Fruit fly (Drosophila melanogaster) whole organism, adult: ENCODE measurements around the gene Jhbp1.

Experiments used
- CG11617 ChIP-seq: fragments of 200-800 bp; sonication (Bioruptor generic); optimal IDR thresholded peaks from 2 replicates; lab custom pipeline; 2017; ENCODE audit warnings: mild to moderate bottlenecking, missing biosample characterization, missing genetic modification reagents, missing genetic modification characterization
- CG12768 ChIP-seq: fragments of 200-800 bp; sonication (Bioruptor generic); optimal IDR thresholded peaks from 2 replicates; lab custom pipeline; 2017; ENCODE audit warnings: missing biosample characterization, missing genetic modification characterization, mild to moderate bottlenecking, moderate library complexity, missing genetic modification reagents
- CG14711 ChIP-seq: fragments of 200-800 bp; sonication (Bioruptor generic); optimal IDR thresholded peaks from 2 replicates; lab custom pipeline; 2018; ENCODE audit warnings: missing biosample characterization, mild to moderate bottlenecking, missing genetic modification characterization, moderate library complexity
- CG1620 ChIP-seq: fragments of 200-800 bp; sonication (Bioruptor generic); optimal IDR thresholded peaks from 2 replicates; lab custom pipeline; 2016; ENCODE audit warnings: missing biosample characterization, missing genetic modification characterization
- CG33017 ChIP-seq: fragments of 200-800 bp; sonication (Bioruptor generic); optimal IDR thresholded peaks from 2 replicates; lab custom pipeline; 2018; ENCODE audit warnings: missing biosample characterization, mild to moderate bottlenecking, missing genetic modification characterization, moderate library complexity
- CG5204 ChIP-seq: fragments of 200-800 bp; sonication (Bioruptor generic); optimal IDR thresholded peaks from 2 replicates; lab custom pipeline; 2016; ENCODE audit warnings: missing biosample characterization, missing genetic modification characterization
- CG7045 ChIP-seq: fragments of 200-800 bp; sonication (Bioruptor generic); optimal IDR thresholded peaks from 2 replicates; lab custom pipeline; 2017; ENCODE audit warnings: missing biosample characterization, mild to moderate bottlenecking, missing genetic modification characterization
- CG7101 ChIP-seq: fragments of 200-800 bp; sonication (Bioruptor generic); optimal IDR thresholded peaks from 2 replicates; lab custom pipeline; 2018; ENCODE audit warnings: missing biosample characterization, mild to moderate bottlenecking, missing genetic modification characterization, moderate library complexity
- Clk ChIP-seq: fragments of 200-800 bp; sonication (Bioruptor generic); optimal IDR thresholded peaks from 2 replicates; lab custom pipeline; 2017; ENCODE audit warnings: missing biosample characterization, missing genetic modification characterization
- Crg-1 ChIP-seq: fragments of 200-800 bp; sonication (Bioruptor generic); optimal IDR thresholded peaks from 2 replicates; lab custom pipeline; 2016; ENCODE audit warnings: missing biosample characterization, missing genetic modification characterization
- Hr96 ChIP-seq: fragments of 200-800 bp; sonication (Bioruptor generic); optimal IDR thresholded peaks from 2 replicates; lab custom pipeline; 2016; ENCODE audit warnings: missing biosample characterization, missing genetic modification characterization
- Mnt ChIP-seq: fragments of 200-800 bp; sonication (Bioruptor generic); optimal IDR thresholded peaks from 2 replicates; lab custom pipeline; 2016; ENCODE audit warnings: missing biosample characterization, mild to moderate bottlenecking, missing genetic modification characterization
- bab1 ChIP-seq: fragments of 200-800 bp; sonication (Bioruptor generic); optimal IDR thresholded peaks from 3 replicates; lab custom pipeline; 2019; ENCODE audit warnings: missing biosample characterization, mild to moderate bottlenecking, missing genetic modification characterization, moderate library complexity
- cic ChIP-seq: fragments of 200-800 bp; sonication (Bioruptor generic); optimal IDR thresholded peaks from 2 replicates; lab custom pipeline; 2017; ENCODE audit warnings: missing biosample characterization, mild to moderate bottlenecking, missing genetic modification characterization, moderate library complexity
- cnc ChIP-seq, 2 experiments: fragments of >200 bp; optimal IDR thresholded peaks; 2 replicates each; lab custom pipeline; 2017
- kay ChIP-seq: fragments of 200-800 bp; sonication (Bioruptor generic); peaks from one replicate; lab custom pipeline; 2016; ENCODE audit warnings: missing biosample characterization, missing genetic modification characterization, borderline replicate concordance
- ovo ChIP-seq: fragments of 200-800 bp; sonication (Bioruptor generic); optimal IDR thresholded peaks from 2 replicates; lab custom pipeline; 2016; ENCODE audit warnings: missing biosample characterization, missing genetic modification characterization
- pad ChIP-seq: fragments of 200-800 bp; sonication (Bioruptor generic); optimal IDR thresholded peaks from 3 replicates; lab custom pipeline; 2017; ENCODE audit warnings: missing biosample characterization, missing genetic modification characterization, mild to moderate bottlenecking, moderate library complexity, missing genetic modification reagents
- tj ChIP-seq: fragments of 200-800 bp; sonication (Bioruptor generic); optimal IDR thresholded peaks from 3 replicates; lab custom pipeline; 2017; ENCODE audit warnings: missing biosample characterization, mild to moderate bottlenecking, missing genetic modification characterization, moderate library complexity
- toe ChIP-seq: fragments of 200-800 bp; sonication (Bioruptor generic); optimal IDR thresholded peaks from 2 replicates; lab custom pipeline; 2016; ENCODE audit warnings: missing biosample characterization, missing genetic modification characterization

Gene Jhbp1

dm6 chr3R:5012674-5013073 lies 47.4 kb downstream of the Jhbp1 start:
- no peak for TF ChIP-seq toe

dm6 chr3R:5013503-5013902 lies 48.3 kb downstream of the Jhbp1 start:
- TF ChIP-seq cic (GFP tag; lab: Kevin White, UChicago) (no peak), CG12768 (GFP tag; lab: Kevin White, UChicago) (no peak), CG1620 (no peak), CG7101 (tag; lab: Kevin White, UChicago) (no peak), CG7045 (no peak), bab1 (GFP tag; lab: Kevin White, UChicago) (no peak), Crg-1 (GFP tag; lab: Kevin White, UChicago) (no peak), Hr96 (GFP tag; lab: Kevin White, UChicago) (no peak), pad (GFP tag; lab: Kevin White, UChicago) (no peak), Mnt (no peak), CG33017 (no peak), CG11617 (GFP tag; lab: Kevin White, UChicago) (no peak), cnc (optimal IDR thresholded peaks at IDR 0.05; lab: Kevin White, UChicago) (no peak), kay (GFP tag; lab: Kevin White, UChicago) (no peak), ovo (GFP tag; lab: Kevin White, UChicago) (no peak)

- TF ChIP-seq bab1 (GFP tag; lab: Kevin White, UChicago) (peak; percentile 6), CG1620 (no peak), CG5204 (GFP tag; lab: Kevin White, UChicago) (no peak), CG7101 (tag; lab: Kevin White, UChicago) (no peak), tj (peak; percentile 100)
These were observed 49.4 kb downstream of the Jhbp1 start for dm6 chr3R:5014689-5015088.

dm6 chr3R:5015168-5015567 lies 49.9 kb downstream of the Jhbp1 start:
- no peak for TF ChIP-seq CG11617 (GFP tag; lab: Kevin White, UChicago)
- TF ChIP-seq CG12768 (GFP tag; lab: Kevin White, UChicago) = peak; percentile 26
- no peak for TF ChIP-seq toe
- TF ChIP-seq CG7101 (tag; lab: Kevin White, UChicago) = peak; percentile 5

DNA sequence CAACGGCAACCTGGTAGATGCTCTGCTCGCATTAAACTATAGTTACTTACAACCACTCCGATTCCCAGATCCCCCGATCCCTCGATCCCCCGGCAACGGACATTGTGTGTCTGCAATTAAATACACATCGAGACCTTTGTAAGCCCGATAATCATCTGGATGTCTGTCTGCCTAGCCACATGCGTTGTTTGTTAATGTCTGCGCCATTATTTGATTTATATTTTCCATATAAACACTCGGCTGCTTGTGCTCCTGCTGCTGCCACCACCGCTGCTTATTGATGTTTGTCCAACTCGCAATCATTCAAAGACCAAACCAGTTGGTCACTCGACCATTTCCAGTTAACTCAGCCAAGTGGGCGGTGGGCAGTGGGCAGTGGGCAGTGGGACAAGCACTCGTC lies 51.0 kb downstream of the Jhbp1 start:
- no peak for TF ChIP-seq CG7045
- TF ChIP-seq CG7101 (tag; lab: Kevin White, UChicago) = peak; percentile 5
- no peak for TF ChIP-seq kay (GFP tag; lab: Kevin White, UChicago)
- TF ChIP-seq CG14711 (tag; lab: Kevin White, UChicago) = no peak
- no peak for TF ChIP-seq toe
- no peak for TF ChIP-seq CG11617 (GFP tag; lab: Kevin White, UChicago)

dm6 chr3R:5017088-5017487 lies 51.8 kb downstream of the Jhbp1 start:
- TF ChIP-seq tj = no peak
- TF ChIP-seq Clk = no peak
- TF ChIP-seq CG33017 = no peak
- TF ChIP-seq CG7045 = no peak
- TF ChIP-seq Mnt = no peak
- no peak for TF ChIP-seq cic (GFP tag; lab: Kevin White, UChicago)
- no peak for TF ChIP-seq cnc (optimal IDR thresholded peaks at IDR 0.05; lab: Kevin White, UChicago)
- TF ChIP-seq CG5204 (GFP tag; lab: Kevin White, UChicago) = no peak
- TF ChIP-seq bab1 (GFP tag; lab: Kevin White, UChicago) = no peak
- TF ChIP-seq Crg-1 (GFP tag; lab: Kevin White, UChicago) = no peak
- TF ChIP-seq ovo (GFP tag; lab: Kevin White, UChicago) = no peak
- TF ChIP-seq CG14711 (tag; lab: Kevin White, UChicago) = no peak
- no peak for TF ChIP-seq CG12768 (GFP tag; lab: Kevin White, UChicago)
- no peak for TF ChIP-seq toe
- no peak for TF ChIP-seq CG11617 (GFP tag; lab: Kevin White, UChicago)
- no peak for TF ChIP-seq kay (GFP tag; lab: Kevin White, UChicago)
- no peak for TF ChIP-seq CG1620
- TF ChIP-seq Hr96 (GFP tag; lab: Kevin White, UChicago) = no peak
